Worm (Caenorhabditis elegans) whole organism, midembryonic: Measurements from ENCODE around the gene tsp-3.

ENCODE experiments used
- T22C8.4 ChIP-seq: fragments of 200-800 bp; sonication (Bioruptor generic); IDR thresholded peaks from 2 replicates; pipeline ENCODE4 v1.3.6; 2022; ENCODE audit warnings: missing genetic modification characterization, missing compliant biosample characterization
- cog-1 ChIP-seq: sonication (generic microtip); optimal IDR thresholded peaks from 2 replicates; lab custom pipeline; 2016; ENCODE audit warnings: missing genetic modification characterization, missing compliant biosample characterization
- flt-1 ChIP-seq: fragments of 200-800 bp; sonication (Bioruptor generic); IDR thresholded peaks from 2 replicates; pipeline ENCODE4 v1.3.6; 2022; ENCODE audit warnings: missing genetic modification characterization, missing compliant biosample characterization
- klf-2 ChIP-seq: fragments of 200-800 bp; sonication (Bioruptor generic); conservative IDR thresholded peaks from 2 replicates; pipeline ENCODE4 v1.3.6; 2022; ENCODE audit warnings: missing genetic modification reagents, missing genetic modification characterization, missing compliant biosample characterization
- ref-1 ChIP-seq: fragments of 200-800 bp; sonication (Bioruptor generic); conservative IDR thresholded peaks from 2 replicates; pipeline ENCODE4 v1.3.6; 2022; ENCODE audit warnings: missing genetic modification reagents, missing genetic modification characterization, missing compliant biosample characterization
- tab-1 ChIP-seq: fragments of 200-800 bp; sonication (Bioruptor generic); IDR thresholded peaks from 2 replicates; pipeline ENCODE4 v1.3.6; 2022; ENCODE audit warnings: missing genetic modification characterization, missing compliant biosample characterization
- ztf-23 ChIP-seq: fragments of 200-800 bp; sonication (Bioruptor generic); IDR thresholded peaks from 2 replicates; pipeline ENCODE4 v1.3.6; 2022; ENCODE audit warnings: missing genetic modification reagents, missing genetic modification characterization, missing compliant biosample characterization

DNA sequence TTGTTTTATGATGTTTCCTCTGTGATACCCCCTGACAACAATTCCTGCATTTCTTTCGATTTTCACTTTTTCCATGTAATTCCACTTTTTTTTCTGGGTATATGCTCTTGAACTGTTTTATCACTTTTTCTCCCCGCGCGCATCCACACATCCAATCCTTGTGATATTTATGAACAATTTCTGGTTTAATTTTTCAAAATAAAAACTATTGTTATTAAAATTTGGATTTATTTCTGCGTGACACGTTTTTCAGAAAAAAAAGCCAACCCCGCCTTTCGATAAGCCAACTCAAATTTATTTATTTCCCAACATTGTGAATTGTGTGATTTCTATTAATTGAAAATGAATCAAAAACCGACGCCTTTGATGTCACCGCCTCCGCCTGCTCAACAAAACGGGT is 7.8 kb upstream of the tsp-3 start, which contains the start of gene Y39E4B.11:
- TF ChIP-seq T22C8.4 (GFP tag; lab: Robert Waterston, UW) = no peak
- TF ChIP-seq ztf-23 (GFP tag; lab: Robert Waterston, UW) = no peak
- TF ChIP-seq ref-1 (GFP tag; lab: Robert Waterston, UW) = no peak
- TF ChIP-seq flt-1 (GFP tag; lab: Robert Waterston, UW) = no peak
- TF ChIP-seq tab-1 (GFP tag; lab: Robert Waterston, UW) = no peak
- TF ChIP-seq klf-2 = no peak
- no peak for TF ChIP-seq cog-1
